Fruit fly (Drosophila melanogaster) whole organism, embryonic: ENCODE results near the gene CG34148.

Experiments
- ATbp ChIP-seq: fragments of 200-800 bp; sonication (Bioruptor generic); optimal IDR thresholded peaks from 2 replicates; lab custom pipeline; 2017; ENCODE audit warnings: missing biosample characterization, mild to moderate bottlenecking, missing genetic modification characterization, missing genetic modification reagents
- CG12236 ChIP-seq: fragments of 200-800 bp; sonication (Bioruptor generic); optimal IDR thresholded peaks from 2 replicates; lab custom pipeline; 2016; ENCODE audit warnings: missing biosample characterization, missing genetic modification characterization
- CG12659 ChIP-seq: fragments of 200-800 bp; sonication (Bioruptor generic); optimal IDR thresholded peaks from 3 replicates; lab custom pipeline; 2017; ENCODE audit warnings: mild to moderate bottlenecking, missing biosample characterization, missing genetic modification reagents, missing genetic modification characterization
- CG1832 ChIP-seq: fragments of 200-800 bp; sonication (Bioruptor generic); optimal IDR thresholded peaks from 2 replicates; lab custom pipeline; 2017; ENCODE audit warnings: missing biosample characterization, mild to moderate bottlenecking, missing genetic modification characterization, inconsistent platforms
- CG18619 ChIP-seq: fragments of 200-800 bp; sonication (Bioruptor generic); optimal IDR thresholded peaks from 3 replicates; lab custom pipeline; 2017; ENCODE audit warnings: missing biosample characterization, mild to moderate bottlenecking, missing genetic modification characterization
- CG2116 ChIP-seq: fragments of 200-800 bp; sonication (Bioruptor generic); optimal IDR thresholded peaks from 3 replicates; lab custom pipeline; 2018; ENCODE audit warnings: missing biosample characterization, mild to moderate bottlenecking, missing genetic modification characterization
- CG32532 ChIP-seq: fragments of 200-800 bp; sonication (Bioruptor generic); IDR thresholded peaks from 2 replicates; pipeline ENCODE4 v1.3.6; 2022; ENCODE audit warnings: missing biosample characterization, missing genetic modification characterization
- CG3847 ChIP-seq: fragments of 200-800 bp; sonication (Bioruptor generic); IDR thresholded peaks from 2 replicates; pipeline ENCODE4 v1.3.6; 2022; ENCODE audit warnings: missing biosample characterization, missing genetic modification characterization
- CG6254 ChIP-seq: fragments of 200-800 bp; sonication (Bioruptor generic); optimal IDR thresholded peaks from 3 replicates; lab custom pipeline; 2017; ENCODE audit warnings: mild to moderate bottlenecking, missing biosample characterization, missing genetic modification reagents, missing genetic modification characterization
- CG8388 ChIP-seq: fragments of 200-800 bp; sonication (Bioruptor generic); optimal IDR thresholded peaks from 2 replicates; lab custom pipeline; 2019; ENCODE audit warnings: missing biosample characterization, mild to moderate bottlenecking, missing genetic modification characterization, moderate library complexity
- D19B ChIP-seq: fragments of 200-800 bp; sonication (Bioruptor generic); optimal IDR thresholded peaks from 2 replicates; lab custom pipeline; 2017; ENCODE audit warnings: missing biosample characterization, mild to moderate bottlenecking, missing genetic modification characterization
- Dad ChIP-seq: fragments of 200-800 bp; sonication (Bioruptor generic); optimal IDR thresholded peaks from 3 replicates; lab custom pipeline; 2016; ENCODE audit warnings: missing biosample characterization, missing genetic modification characterization
- Doc2 ChIP-seq: fragments of 200-800 bp; sonication (Bioruptor generic); IDR thresholded peaks from 2 replicates; pipeline ENCODE4 v1.3.6; 2022; ENCODE audit warnings: missing biosample characterization, missing genetic modification characterization
- Fer1 ChIP-seq: fragments of 200-800 bp; sonication (Bioruptor generic); optimal IDR thresholded peaks from 2 replicates; lab custom pipeline; 2017; ENCODE audit warnings: missing biosample characterization, mild to moderate bottlenecking, missing genetic modification characterization
- HLH3B ChIP-seq: fragments of 200-800 bp; sonication (Bioruptor generic); IDR thresholded peaks from 2 replicates; pipeline ENCODE4 v1.3.6; 2022; ENCODE audit warnings: missing biosample characterization, missing genetic modification characterization
- Lhr ChIP-seq: fragments of 200-800 bp; sonication (Bioruptor generic); optimal IDR thresholded peaks from 3 replicates; lab custom pipeline; 2017; ENCODE audit warnings: mild to moderate bottlenecking, missing biosample characterization, missing genetic modification reagents, missing genetic modification characterization
- Med ChIP-seq: fragments of 200-800 bp; sonication (Bioruptor generic); peaks from one replicate; lab custom pipeline; 2016; ENCODE audit warnings: missing biosample characterization, missing genetic modification characterization, mild to moderate bottlenecking, inconsistent platforms, moderate library complexity
- NfI ChIP-seq: fragments of 200-800 bp; sonication (Bioruptor generic); optimal IDR thresholded peaks from 3 replicates; lab custom pipeline; 2018; ENCODE audit warnings: missing biosample characterization, mild to moderate bottlenecking, missing genetic modification characterization, moderate library complexity
- Optix ChIP-seq: fragments of 200-800 bp; sonication (Bioruptor generic); IDR thresholded peaks from 3 replicates; pipeline ENCODE4 v1.3.6; 2022; ENCODE audit warnings: missing biosample characterization, missing genetic modification characterization
- Ravus ChIP-seq: fragments of 200-800 bp; sonication (Bioruptor generic); IDR thresholded peaks from 2 replicates; pipeline ENCODE4 v1.3.6; 2022; ENCODE audit warnings: missing biosample characterization, missing genetic modification characterization
- Usf ChIP-seq: fragments of 200-800 bp; sonication (Bioruptor generic); optimal IDR thresholded peaks from 2 replicates; lab custom pipeline; 2017; ENCODE audit warnings: missing genotype, missing biosample characterization, missing genetic modification characterization
- ab ChIP-seq: fragments of 200-800 bp; sonication (Bioruptor generic); optimal IDR thresholded peaks from 2 replicates; lab custom pipeline; 2016; ENCODE audit warnings: missing biosample characterization, missing genetic modification characterization
- ase ChIP-seq: fragments of 200-800 bp; sonication (Bioruptor generic); IDR thresholded peaks from 3 replicates; pipeline ENCODE4 v1.3.6; 2022; ENCODE audit warnings: missing biosample characterization, missing genetic modification characterization
- bcd ChIP-seq: fragments of 200-800 bp; sonication (Bioruptor generic); optimal IDR thresholded peaks from 2 replicates; lab custom pipeline; 2017; ENCODE audit warnings: missing biosample characterization, mild to moderate bottlenecking, missing genetic modification characterization
- cas ChIP-seq: fragments of 200-800 bp; sonication (Bioruptor generic); IDR thresholded peaks from 2 replicates; pipeline ENCODE4 v1.3.6; 2022; ENCODE audit warnings: missing biosample characterization, missing genetic modification characterization
- h ChIP-seq: fragments of >200 bp; optimal IDR thresholded peaks from 2 replicates; lab custom pipeline; 2017
- insv ChIP-seq, 2 experiments: fragments of 200-800 bp; sonication (Bioruptor generic); optimal IDR thresholded peaks; 3 replicates each; lab custom pipeline; 2016 to 2018; ENCODE audit warnings: missing biosample characterization in 2 of 2, missing genetic modification characterization in 2 of 2
- lab ChIP-seq: fragments of 200-800 bp; sonication (Bioruptor generic); optimal IDR thresholded peaks from 3 replicates; lab custom pipeline; 2017; ENCODE audit warnings: missing biosample characterization, missing genetic modification characterization, mild to moderate bottlenecking, moderate library complexity, missing genetic modification reagents
- mam ChIP-seq: fragments of 200-800 bp; sonication (Bioruptor generic); optimal IDR thresholded peaks from 3 replicates; lab custom pipeline; 2016; ENCODE audit warnings: missing biosample characterization, missing genetic modification characterization
- nmo ChIP-seq: fragments of 200-800 bp; sonication (Bioruptor generic); optimal IDR thresholded peaks from 2 replicates; lab custom pipeline; 2018; ENCODE audit warnings: missing biosample characterization, mild to moderate bottlenecking, missing genetic modification characterization, moderate library complexity
- org-1 ChIP-seq: fragments of 200-800 bp; sonication (Bioruptor generic); optimal IDR thresholded peaks from 2 replicates; lab custom pipeline; 2017; ENCODE audit warnings: missing biosample characterization, missing genetic modification characterization
- otp ChIP-seq: fragments of 200-800 bp; sonication (Bioruptor generic); IDR thresholded peaks from 3 replicates; pipeline ENCODE4, ENCODE4 v1.3.6; 2022; ENCODE audit warnings: missing biosample characterization, missing genetic modification characterization
- pan ChIP-seq, 4 experiments: fragments of >200 bp in 3 of 4; fragments of 200-800 bp in 1 of 4; sonication (Bioruptor generic) in 1 of 4; optimal IDR thresholded peaks in 3 of 4; IDR thresholded peaks in 1 of 4; 2 replicates each; pipeline versions ENCODE4 v1.3.6 to Lab custom; 2017 to 2022; ENCODE audit warnings: missing biosample characterization in 2 of 4, missing genetic modification characterization in 2 of 4, mixed read lengths in 1 of 4
- run ChIP-seq: fragments of 200-800 bp; sonication (Bioruptor generic); optimal IDR thresholded peaks from 3 replicates; lab custom pipeline; 2018; ENCODE audit warnings: missing biosample characterization, mild to moderate bottlenecking, missing genetic modification characterization
- sd ChIP-seq: fragments of 200-800 bp; sonication (Bioruptor generic); optimal IDR thresholded peaks from 3 replicates; lab custom pipeline; 2018; ENCODE audit warnings: missing biosample characterization, mild to moderate bottlenecking, missing genetic modification characterization, moderate library complexity
- so ChIP-seq: fragments of 200-800 bp; sonication (Bioruptor generic); IDR thresholded peaks from 3 replicates; pipeline ENCODE4 v1.3.6; 2022; ENCODE audit warnings: missing biosample characterization, missing genetic modification characterization
- tup ChIP-seq: fragments of 200-800 bp; sonication (Bioruptor generic); optimal IDR thresholded peaks from 2 replicates; lab custom pipeline; 2016; ENCODE audit warnings: missing biosample characterization, mild to moderate bottlenecking, missing genetic modification characterization, moderate library complexity
- zen2 ChIP-seq: fragments of 200-800 bp; sonication (Bioruptor generic); IDR thresholded peaks from 3 replicates; pipeline ENCODE4 v1.3.6; 2022; ENCODE audit warnings: missing biosample characterization, missing genetic modification characterization; ENCODE audit not compliant: partially characterized antibody

The CG34148 gene

DNA sequence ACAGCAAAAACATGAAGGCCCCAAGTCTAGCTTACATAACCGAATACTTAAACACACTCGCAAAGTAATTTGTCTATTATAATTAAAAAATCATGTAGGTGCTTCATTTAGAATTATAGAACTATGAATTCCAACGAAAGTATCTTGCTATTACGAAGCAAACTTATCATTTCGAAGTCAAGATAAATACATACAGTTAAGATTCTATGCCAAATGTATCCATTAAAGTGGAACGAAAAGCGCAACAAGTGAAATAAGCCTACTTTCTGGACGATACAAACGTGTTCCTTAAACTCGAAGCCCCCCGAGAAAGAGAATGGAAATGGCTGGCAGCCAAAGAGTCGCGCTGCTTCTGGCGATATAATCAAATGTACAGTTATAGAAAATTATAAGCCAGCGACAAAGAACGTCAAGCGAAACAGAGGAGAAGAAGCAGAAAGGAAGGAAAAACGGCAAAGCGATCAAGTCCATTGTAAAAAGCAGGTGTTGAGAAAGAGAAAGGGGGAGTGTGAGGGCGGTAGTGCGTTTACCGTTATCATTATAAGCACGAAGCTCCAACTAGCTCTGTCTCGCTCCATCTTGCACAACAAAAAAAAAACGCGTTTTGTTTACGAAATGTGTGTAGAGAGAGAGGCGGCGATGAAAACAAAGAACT is 25.8 kb downstream of the CG34148 start (continued):
- TF ChIP-seq otp (GFP tag; lab: Robert Waterston, UW) = 0 out of 3 replicates have a peak, but pooled peaks have one; percentile 19
- no peak for TF ChIP-seq Lhr
- no peak for TF ChIP-seq ase (GFP tag; lab: Robert Waterston, UW)
- peak; percentile 78 for TF ChIP-seq Med
- TF ChIP-seq CG32532 (GFP tag; lab: Robert Waterston, UW) = no peak; the same call in 1 of the 2 replicates
- TF ChIP-seq CG2116 = no peak
- no peak for TF ChIP-seq ATbp (GFP tag; lab: Kevin White, UChicago)
- no peak for TF ChIP-seq ab
- no peak for TF ChIP-seq pan (optimal IDR thresholded peaks at IDR 0.05; lab: Kevin White, UChicago)
- no peak for TF ChIP-seq pan (GFP tag; optimal IDR thresholded peaks at IDR 0.05 in 1 of 2, IDR thresholded peaks at IDR 0.05 in 1 of 2)
- TF ChIP-seq CG6254 (GFP tag; lab: Kevin White, UChicago) = no peak
- no peak for TF ChIP-seq CG12659 (GFP tag; lab: Kevin White, UChicago)
- TF ChIP-seq CG8388 (GFP tag; lab: Kevin White, UChicago) = no peak
- no peak for TF ChIP-seq so (GFP tag; lab: Robert Waterston, UW)
- no peak for TF ChIP-seq Optix
- TF ChIP-seq sd (tag; lab: Kevin White, UChicago) = no peak
- TF ChIP-seq Usf (GFP tag; lab: Kevin White, UChicago) = no peak
- TF ChIP-seq CG12236 (GFP tag; lab: Kevin White, UChicago) = no peak
- TF ChIP-seq Dad = no peak
- no peak for TF ChIP-seq Ravus (GFP tag; lab: Robert Waterston, UW)
- TF ChIP-seq org-1 = no peak
- no peak for TF ChIP-seq cas
- TF ChIP-seq NfI (GFP tag; lab: Kevin White, UChicago) = peak; percentile 19
- no peak for TF ChIP-seq Doc2 (GFP tag; lab: Robert Waterston, UW)
- TF ChIP-seq CG18619 (GFP tag; lab: Kevin White, UChicago) = peak; percentile 20
- no peak for TF ChIP-seq run (tag; lab: Kevin White, UChicago)
- TF ChIP-seq bcd = peak; percentile 18
- TF ChIP-seq lab (GFP tag; lab: Kevin White, UChicago) = peak; percentile 52
- TF ChIP-seq zen2 = no peak
- TF ChIP-seq Fer1 (GFP tag; lab: Kevin White, UChicago) = peak; percentile 23
- TF ChIP-seq tup (GFP tag; lab: Kevin White, UChicago) = no peak
- TF ChIP-seq h (lab: Kevin White, UChicago) = no peak
- no peak for TF ChIP-seq HLH3B (GFP tag; lab: Robert Waterston, UW)
- TF ChIP-seq CG3847 (GFP tag; lab: Robert Waterston, UW) = no peak; the same call in 1 of the 2 replicates
- TF ChIP-seq insv (GFP tag; optimal IDR thresholded peaks at IDR 0.05; lab: Kevin White, UChicago) = no peak
- TF ChIP-seq D19B (GFP tag; lab: Kevin White, UChicago) = no peak
- TF ChIP-seq nmo (GFP tag; lab: Kevin White, UChicago) = peak; percentile 15
- peak; percentile 37 for TF ChIP-seq mam (GFP tag; lab: Kevin White, UChicago)
- no peak for TF ChIP-seq CG1832 (GFP tag; lab: Kevin White, UChicago)
